Fruit fly (Drosophila melanogaster) whole organism, embryonic: ENCODE data around the gene CG31268.

Experiments
- Atf-2 ChIP-seq: fragments of 200-800 bp; sonication (Bioruptor generic); optimal IDR thresholded peaks from 2 replicates; lab custom pipeline; 2016; ENCODE audit warnings: missing biosample characterization, missing genetic modification characterization
- CG1024 ChIP-seq: fragments of 200-800 bp; sonication (Bioruptor generic); IDR thresholded peaks from 2 replicates; pipeline ENCODE4 v1.3.6; 2022; ENCODE audit warnings: missing biosample characterization, missing genetic modification characterization
- CG10654 ChIP-seq: fragments of 200-800 bp; sonication (Bioruptor generic); optimal IDR thresholded peaks from 2 replicates; lab custom pipeline; 2016; ENCODE audit warnings: missing biosample characterization, missing genetic modification characterization
- CG12391 ChIP-seq: fragments of 200-800 bp; sonication (Bioruptor generic); optimal IDR thresholded peaks from 3 replicates; lab custom pipeline; 2018; ENCODE audit warnings: missing biosample characterization, mild to moderate bottlenecking, missing genetic modification characterization, moderate library complexity
- CG12942 ChIP-seq: fragments of 200-800 bp; sonication (Bioruptor generic); optimal IDR thresholded peaks from 3 replicates; lab custom pipeline; 2016; ENCODE audit warnings: missing biosample characterization, missing genetic modification characterization
- CG13624 ChIP-seq: fragments of 200-800 bp; sonication (Bioruptor generic); optimal IDR thresholded peaks from 2 replicates; lab custom pipeline; 2016; ENCODE audit warnings: missing biosample characterization, missing genetic modification characterization
- CG14710 ChIP-seq: fragments of 200-800 bp; sonication (Bioruptor generic); optimal IDR thresholded peaks from 3 replicates; lab custom pipeline; 2019; ENCODE audit warnings: missing biosample characterization, mild to moderate bottlenecking, missing genetic modification characterization, moderate library complexity
- CG15073 ChIP-seq: fragments of 200-800 bp; sonication (Bioruptor generic); optimal IDR thresholded peaks from 2 replicates; lab custom pipeline; 2016; ENCODE audit warnings: missing biosample characterization, missing genetic modification characterization
- CG15269 ChIP-seq: fragments of 200-800 bp; sonication (Bioruptor generic); optimal IDR thresholded peaks from 2 replicates; lab custom pipeline; 2018; ENCODE audit warnings: missing biosample characterization, mild to moderate bottlenecking, missing genetic modification characterization, moderate library complexity
- CG1529 ChIP-seq: fragments of 200-800 bp; sonication (Bioruptor generic); optimal IDR thresholded peaks from 3 replicates; lab custom pipeline; 2018; ENCODE audit warnings: missing biosample characterization, missing genetic modification characterization
- CG1602 ChIP-seq: fragments of 200-800 bp; sonication (Bioruptor generic); optimal IDR thresholded peaks from 3 replicates; lab custom pipeline; 2016; ENCODE audit warnings: missing biosample characterization, missing genetic modification characterization
- CG16779 ChIP-seq: fragments of 200-800 bp; sonication (Bioruptor generic); IDR thresholded peaks from 2 replicates; pipeline ENCODE4 v1.3.6; 2022; ENCODE audit warnings: missing biosample characterization, missing genetic modification characterization
- CG16815 ChIP-seq: fragments of 200-800 bp; sonication (Bioruptor generic); optimal IDR thresholded peaks from 3 replicates; lab custom pipeline; 2017; ENCODE audit warnings: missing biosample characterization, mild to moderate bottlenecking, missing genetic modification characterization
- CG16863 ChIP-seq: fragments of 200-800 bp; sonication (Bioruptor generic); optimal IDR thresholded peaks from 3 replicates; lab custom pipeline; 2016; ENCODE audit warnings: missing biosample characterization, missing genetic modification characterization
- CG17385 ChIP-seq: fragments of 200-800 bp; sonication (Bioruptor generic); optimal IDR thresholded peaks from 3 replicates; lab custom pipeline; 2018; ENCODE audit warnings: missing biosample characterization, mild to moderate bottlenecking, missing genetic modification characterization
- CG2120 ChIP-seq: fragments of 200-800 bp; sonication (Bioruptor generic); optimal IDR thresholded peaks from 3 replicates; lab custom pipeline; 2016; ENCODE audit warnings: missing biosample characterization, missing genetic modification characterization
- CG31365 ChIP-seq: fragments of 200-800 bp; sonication (Bioruptor generic); optimal IDR thresholded peaks from 2 replicates; lab custom pipeline; 2018; ENCODE audit warnings: missing biosample characterization, mild to moderate bottlenecking, missing genetic modification characterization
- CG3163 ChIP-seq: fragments of 200-800 bp; sonication (Bioruptor generic); optimal IDR thresholded peaks from 3 replicates; lab custom pipeline; 2016; ENCODE audit warnings: missing biosample characterization, missing genetic modification characterization
- CG4282 ChIP-seq: fragments of 200-800 bp; sonication (Bioruptor generic); optimal IDR thresholded peaks from 2 replicates; lab custom pipeline; 2016; ENCODE audit warnings: missing biosample characterization, missing genetic modification characterization
- CG7556 ChIP-seq: fragments of 200-800 bp; sonication (Bioruptor generic); optimal IDR thresholded peaks from 2 replicates; lab custom pipeline; 2017; ENCODE audit warnings: missing biosample characterization, mild to moderate bottlenecking, missing genetic modification characterization
- CTCF ChIP-seq: fragments of 200-800 bp; sonication (Bioruptor generic); optimal IDR thresholded peaks from 2 replicates; lab custom pipeline; 2017; ENCODE audit warnings: missing biosample characterization, mild to moderate bottlenecking, missing genetic modification characterization, moderate library complexity
- Drgx ChIP-seq: fragments of 200-800 bp; sonication (Bioruptor generic); IDR thresholded peaks from 2 replicates; pipeline ENCODE4 v1.3.6; 2022; ENCODE audit warnings: missing biosample characterization, missing genetic modification characterization
- HLHmδ ChIP-seq: fragments of 200-800 bp; sonication (Bioruptor generic); optimal IDR thresholded peaks from 2 replicates; lab custom pipeline; 2018; ENCODE audit warnings: missing biosample characterization, mild to moderate bottlenecking, missing genetic modification characterization, moderate library complexity
- Hsf ChIP-seq: fragments of 200-800 bp; sonication (Bioruptor generic); optimal IDR thresholded peaks from 3 replicates; lab custom pipeline; 2016; ENCODE audit warnings: missing biosample characterization, missing genetic modification characterization
- Lpt ChIP-seq: fragments of >200 bp; optimal IDR thresholded peaks from 2 replicates; lab custom pipeline; 2018; ENCODE audit warnings: missing biosample characterization, missing genetic modification characterization
- MBD-R2 ChIP-seq: fragments of 200-800 bp; sonication (Bioruptor generic); IDR thresholded peaks from 2 replicates; pipeline ENCODE4 v1.3.6; 2022; ENCODE audit warnings: missing biosample characterization, missing genetic modification characterization
- MTF-1 ChIP-seq: fragments of 200-800 bp; sonication (Bioruptor generic); optimal IDR thresholded peaks from 2 replicates; lab custom pipeline; 2018; ENCODE audit warnings: missing biosample characterization, mild to moderate bottlenecking, missing genetic modification characterization, borderline replicate concordance
- Max ChIP-seq: fragments of 200-800 bp; sonication (Bioruptor generic); optimal IDR thresholded peaks from 2 replicates; lab custom pipeline; 2016; ENCODE audit warnings: missing biosample characterization, mild to moderate bottlenecking, missing genetic modification characterization
- NK7.1 ChIP-seq: fragments of 200-800 bp; sonication (Bioruptor generic); optimal IDR thresholded peaks from 3 replicates; lab custom pipeline; 2016; ENCODE audit warnings: missing biosample characterization, missing genetic modification characterization
- Optix ChIP-seq: fragments of 200-800 bp; sonication (Bioruptor generic); IDR thresholded peaks from 3 replicates; pipeline ENCODE4 v1.3.6; 2022; ENCODE audit warnings: missing biosample characterization, missing genetic modification characterization
- Sox100B ChIP-seq: fragments of 200-800 bp; sonication (Bioruptor generic); optimal IDR thresholded peaks from 3 replicates; lab custom pipeline; 2018; ENCODE audit warnings: missing biosample characterization, mild to moderate bottlenecking, missing genetic modification characterization
- Usf ChIP-seq: fragments of 200-800 bp; sonication (Bioruptor generic); optimal IDR thresholded peaks from 2 replicates; lab custom pipeline; 2017; ENCODE audit warnings: missing genotype, missing biosample characterization, missing genetic modification characterization
- Xrp1 ChIP-seq: fragments of 200-800 bp; sonication (Bioruptor generic); IDR thresholded peaks from 2 replicates; pipeline ENCODE4 v1.3.6; 2022; ENCODE audit warnings: missing biosample characterization, missing genetic modification characterization
- bcd ChIP-seq: fragments of 200-800 bp; sonication (Bioruptor generic); optimal IDR thresholded peaks from 2 replicates; lab custom pipeline; 2017; ENCODE audit warnings: missing biosample characterization, mild to moderate bottlenecking, missing genetic modification characterization
- bowl ChIP-seq: fragments of 200-800 bp; sonication (Bioruptor generic); IDR thresholded peaks from 2 replicates; pipeline ENCODE4 v1.3.6; 2022; ENCODE audit warnings: missing biosample characterization, missing genetic modification characterization
- bsh ChIP-seq, 2 experiments: fragments of 200-800 bp; sonication (Bioruptor generic); optimal IDR thresholded peaks; 2 replicates each; lab custom pipeline; 2017 to 2018; ENCODE audit warnings: mild to moderate bottlenecking in 2 of 2, missing biosample characterization in 2 of 2, missing genetic modification characterization in 2 of 2, moderate library complexity in 1 of 2
- dysf ChIP-seq: fragments of 200-800 bp; sonication (Bioruptor generic); IDR thresholded peaks from 3 replicates; pipeline ENCODE4 v1.3.6; 2022; ENCODE audit warnings: missing biosample characterization, missing genetic modification characterization
- gce ChIP-seq: fragments of 200-800 bp; sonication (Bioruptor generic); IDR thresholded peaks from 3 replicates; pipeline ENCODE4 v1.3.6; 2022; ENCODE audit warnings: missing biosample characterization, missing genetic modification characterization
- her ChIP-seq: fragments of 200-800 bp; sonication (Bioruptor generic); optimal IDR thresholded peaks from 2 replicates; lab custom pipeline; 2016; ENCODE audit warnings: missing biosample characterization, missing genetic modification characterization
- hth ChIP-seq: fragments of >200 bp; optimal IDR thresholded peaks from 2 replicates; lab custom pipeline; 2017; ENCODE audit warnings: inconsistent platforms
- nerfin-1 ChIP-seq: fragments of 200-800 bp; sonication (Bioruptor generic); optimal IDR thresholded peaks from 3 replicates; lab custom pipeline; 2019; ENCODE audit warnings: missing biosample characterization, mild to moderate bottlenecking, missing genetic modification characterization, moderate library complexity
- oc ChIP-seq: fragments of 200-800 bp; sonication (Bioruptor generic); optimal IDR thresholded peaks from 2 replicates; lab custom pipeline; 2018; ENCODE audit warnings: missing biosample characterization, mild to moderate bottlenecking, missing genetic modification characterization, moderate library complexity
- pnt ChIP-seq: fragments of 200-800 bp; sonication (Bioruptor generic); optimal IDR thresholded peaks from 3 replicates; lab custom pipeline; 2016; ENCODE audit warnings: missing biosample characterization, missing genetic modification characterization
- ranshi ChIP-seq: fragments of 200-800 bp; sonication (Bioruptor generic); IDR thresholded peaks from 2 replicates; pipeline ENCODE4 v1.3.6; 2022; ENCODE audit warnings: missing biosample characterization, missing genetic modification characterization
- row ChIP-seq: fragments of 200-800 bp; sonication (Bioruptor generic); IDR thresholded peaks from 3 replicates; pipeline ENCODE4 v1.3.6; 2022; ENCODE audit warnings: missing biosample characterization, missing genetic modification characterization
- tin ChIP-seq: fragments of 200-800 bp; sonication (Bioruptor generic); optimal IDR thresholded peaks from 3 replicates; lab custom pipeline; 2016; ENCODE audit warnings: missing biosample characterization, missing genetic modification characterization
- tio ChIP-seq: fragments of 200-800 bp; sonication (Bioruptor generic); optimal IDR thresholded peaks from 2 replicates; lab custom pipeline; 2017; ENCODE audit warnings: missing biosample characterization, missing genetic modification characterization, inconsistent platforms
- toy ChIP-seq: fragments of 200-800 bp; sonication (Bioruptor generic); IDR thresholded peaks from 2 replicates; pipeline ENCODE4 v1.3.6; 2022; ENCODE audit warnings: missing biosample characterization, missing genetic modification characterization
- unpg ChIP-seq: fragments of 200-800 bp; sonication (Bioruptor generic); optimal IDR thresholded peaks from 3 replicates; lab custom pipeline; 2018; ENCODE audit warnings: missing biosample characterization, mild to moderate bottlenecking, missing genetic modification characterization, moderate library complexity
- vnd ChIP-seq: fragments of 200-800 bp; sonication (Bioruptor generic); IDR thresholded peaks from 3 replicates; pipeline ENCODE4 v1.3.6; 2022; ENCODE audit warnings: missing biosample characterization, missing genetic modification characterization; ENCODE audit not compliant: partially characterized antibody
- zf30C ChIP-seq: fragments of 200-800 bp; sonication (Bioruptor generic); optimal IDR thresholded peaks from 3 replicates; lab custom pipeline; 2018; ENCODE audit warnings: missing biosample characterization, mild to moderate bottlenecking, missing genetic modification characterization

The CG31268 gene

DNA sequence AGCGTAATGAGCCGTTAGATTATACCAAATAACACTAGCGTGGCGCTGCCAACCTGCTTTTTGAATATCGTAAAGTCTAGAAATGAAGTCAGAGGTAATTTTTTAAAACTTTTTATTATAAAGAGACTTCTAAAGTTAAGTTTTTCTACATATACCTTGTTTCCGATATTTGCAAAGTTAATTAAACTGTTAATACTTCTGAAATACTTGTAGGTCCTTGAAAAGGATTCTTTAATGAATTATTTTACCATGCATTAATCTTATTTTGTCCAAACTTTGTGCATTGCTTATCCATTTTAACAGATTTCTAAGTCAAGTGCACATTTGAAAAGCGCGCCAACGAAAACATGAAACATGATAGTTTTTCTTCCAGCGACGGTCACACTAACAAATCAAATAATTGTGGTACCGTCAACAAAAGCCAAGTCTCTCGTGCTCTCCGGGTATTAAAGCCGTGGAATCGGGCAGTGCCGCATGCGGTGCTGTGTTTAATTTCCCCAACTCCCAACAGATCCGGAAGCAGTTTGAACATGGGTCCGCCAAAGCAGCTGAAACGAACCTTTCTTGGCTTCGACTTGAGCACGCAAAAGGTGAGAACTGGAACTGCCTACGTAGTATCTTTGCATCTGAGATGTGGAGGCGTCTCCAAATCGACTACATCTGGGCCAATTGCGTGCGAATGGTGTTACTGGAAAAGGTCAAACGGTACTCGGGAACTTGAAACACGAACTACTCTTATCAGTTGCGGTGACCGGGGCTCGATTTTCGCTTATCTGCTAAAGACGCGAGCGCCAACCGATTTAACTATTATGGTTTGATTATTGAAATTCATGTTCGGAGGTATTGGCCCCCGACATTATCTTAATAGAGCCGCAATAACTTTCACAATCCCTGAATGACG is 35.3 kb upstream of the CG31268 start, which contains the start of the genes EMC2A and CG3534 (continued):
- TF ChIP-seq CG4282 (GFP tag; lab: Kevin White, UChicago) = no peak
- TF ChIP-seq CG13624 (GFP tag; lab: Kevin White, UChicago) = peak; percentile 6
- no peak for TF ChIP-seq CG1024
- no peak for TF ChIP-seq unpg
- TF ChIP-seq CG10654 = no peak
- no peak for TF ChIP-seq bowl
- TF ChIP-seq MTF-1 (GFP tag; lab: Kevin White, UChicago) = no peak
- TF ChIP-seq zf30C (GFP tag; lab: Kevin White, UChicago) = no peak
- no peak for TF ChIP-seq CG16779 (GFP tag; lab: Robert Waterston, UW)
- TF ChIP-seq CG16815 (GFP tag; lab: Kevin White, UChicago) = no peak
- TF ChIP-seq Usf (GFP tag; lab: Kevin White, UChicago) = no peak
- peak; percentile 49 for TF ChIP-seq CG14710 (tag; lab: Kevin White, UChicago)
- 0 out of 2 replicates have a peak, but pooled peaks have one; percentile 31 for TF ChIP-seq Drgx (GFP tag; lab: Robert Waterston, UW)
- TF ChIP-seq Hsf = no peak
- no peak for TF ChIP-seq CG12942 (GFP tag; lab: Kevin White, UChicago)
- TF ChIP-seq vnd (GFP tag; lab: Robert Waterston, UW) = no peak
- no peak for TF ChIP-seq CG15269 (tag; lab: Kevin White, UChicago)
- no peak for TF ChIP-seq CTCF (GFP tag; lab: Kevin White, UChicago)
- no peak for TF ChIP-seq hth (lab: Kevin White, UChicago)
- TF ChIP-seq CG31365 (tag; lab: Kevin White, UChicago) = no peak
- TF ChIP-seq Sox100B (GFP tag; lab: Kevin White, UChicago) = no peak
- TF ChIP-seq oc (tag; lab: Kevin White, UChicago) = no peak
- TF ChIP-seq tin (GFP tag; lab: Kevin White, UChicago) = no peak
- TF ChIP-seq tio (GFP tag; lab: Kevin White, UChicago) = no peak
- TF ChIP-seq CG1529 (GFP tag; lab: Kevin White, UChicago) = no peak
- TF ChIP-seq bsh (GFP tag; optimal IDR thresholded peaks at IDR 0.05; lab: Kevin White, UChicago) = no peak
- peak; percentile 41 for TF ChIP-seq bcd
- TF ChIP-seq Max = peak; percentile 21
- no peak for TF ChIP-seq dysf
- no peak for TF ChIP-seq toy
- TF ChIP-seq ranshi (GFP tag; lab: Robert Waterston, UW) = 0 out of 2 replicates have a peak, but pooled peaks have one; percentile 47
- no peak for TF ChIP-seq CG3163
- TF ChIP-seq her (GFP tag; lab: Kevin White, UChicago) = no peak
- TF ChIP-seq CG12391 = no peak
- TF ChIP-seq CG1602 (GFP tag; lab: Kevin White, UChicago) = no peak
- no peak for TF ChIP-seq MBD-R2 (GFP tag; lab: Robert Waterston, UW)
- no peak for TF ChIP-seq CG17385 (GFP tag; lab: Kevin White, UChicago)
- no peak for TF ChIP-seq Optix
- TF ChIP-seq Atf-2 (GFP tag; lab: Kevin White, UChicago) = no peak
- TF ChIP-seq CG2120 (GFP tag; lab: Kevin White, UChicago) = peak; percentile 2
- TF ChIP-seq CG15073 (GFP tag; lab: Kevin White, UChicago) = no peak
- peak; percentile 11 for TF ChIP-seq CG7556 (GFP tag; lab: Kevin White, UChicago)
- TF ChIP-seq NK7.1 (GFP tag; lab: Kevin White, UChicago) = peak; percentile 3
- no peak for TF ChIP-seq CG16863 (GFP tag; lab: Kevin White, UChicago)
- no peak for TF ChIP-seq nerfin-1 (tag; lab: Kevin White, UChicago)
- TF ChIP-seq row (GFP tag; lab: Robert Waterston, UW) = no peak
- no peak for TF ChIP-seq gce (GFP tag; lab: Robert Waterston, UW)
- TF ChIP-seq HLHmδ (GFP tag; lab: Kevin White, UChicago) = no peak
- TF ChIP-seq pnt (GFP tag; lab: Kevin White, UChicago) = no peak
- TF ChIP-seq Lpt = no peak
- peak; percentile 44; the same call in 1 of the 2 replicates for TF ChIP-seq Xrp1 (GFP tag; lab: Robert Waterston, UW)
